Worm (Caenorhabditis elegans) whole organism, L1 larva: ENCODE measurements around the gene cpna-2.

Experiments
- F16B12.6 ChIP-seq: fragments of 150-350 bp; optimal IDR thresholded peaks from 2 replicates; lab custom pipeline; 2014; ENCODE audit warnings: missing biosample characterization, missing genetic modification characterization
- Y116A8C.19 ChIP-seq: sonication (generic microtip); optimal IDR thresholded peaks from 2 replicates; lab custom pipeline; 2016; ENCODE audit warnings: missing compliant biosample characterization, missing genetic modification characterization, borderline replicate concordance
- aha-1 ChIP-seq: fragments of 150-350 bp; optimal IDR thresholded peaks from 2 replicates; lab custom pipeline; 2014; ENCODE audit warnings: missing biosample characterization, missing genetic modification characterization
- blmp-1 ChIP-seq: fragments of 150-350 bp; optimal IDR thresholded peaks from 2 replicates; lab custom pipeline; 2014; ENCODE audit warnings: missing biosample characterization, missing genetic modification characterization
- ceh-8 ChIP-seq: fragments of 200-800 bp; sonication (Bioruptor generic); optimal IDR thresholded peaks from 2 replicates; lab custom pipeline; 2018; ENCODE audit warnings: mild to moderate bottlenecking, missing genetic modification characterization, moderate library complexity, missing compliant biosample characterization
- ceh-82 ChIP-seq, 3 experiments: fragments of 150-350 bp in 1 of 3; sonication (generic microtip) in 2 of 3; optimal IDR thresholded peaks; 2 replicates each; lab custom pipeline; 2014 to 2017; ENCODE audit warnings: missing biosample characterization in 3 of 3, missing genetic modification characterization in 3 of 3
- ces-1 ChIP-seq: fragments of 150-350 bp; optimal IDR thresholded peaks from 2 replicates; lab custom pipeline; 2014; ENCODE audit warnings: missing biosample characterization, missing genetic modification reagents, missing genetic modification characterization
- efl-1 ChIP-seq, 4 experiments: fragments of 150-350 bp; optimal IDR thresholded peaks in 3 of 4; peaks in 1 of 4; 1 replicate in 1 of 4; 2 replicates in 3 of 4; lab custom pipeline; 2014; ENCODE audit warnings: missing biosample characterization in 2 of 4, missing genetic modification characterization in 2 of 4, missing genetic modification reagents in 2 of 4
- elt-2 ChIP-seq: sonication (generic microtip); optimal IDR thresholded peaks from 2 replicates; lab custom pipeline; 2016; ENCODE audit warnings: missing genetic modification characterization, mild to moderate bottlenecking, inconsistent platforms, missing compliant biosample characterization, missing genetic modification reagents
- elt-3 ChIP-seq, 6 experiments: fragments of 150-350 bp in 1 of 6; sonication (generic microtip); optimal IDR thresholded peaks; 2 replicates each; lab custom pipeline; 2017 to 2018; ENCODE audit warnings: missing biosample characterization in 6 of 6, missing genetic modification characterization in 6 of 6, inconsistent platforms in 1 of 6
- fkh-10 ChIP-seq: sonication (generic microtip); optimal IDR thresholded peaks from 2 replicates; lab custom pipeline; 2017; ENCODE audit warnings: missing biosample characterization, missing genetic modification reagents, missing genetic modification characterization
- fkh-4 ChIP-seq: sonication (generic microtip); optimal IDR thresholded peaks from 2 replicates; lab custom pipeline; 2016; ENCODE audit warnings: missing compliant biosample characterization, missing genetic modification characterization, borderline replicate concordance
- fkh-8 ChIP-seq: sonication (generic microtip); optimal IDR thresholded peaks from 2 replicates; lab custom pipeline; 2016; ENCODE audit warnings: mild to moderate bottlenecking, missing genetic modification characterization, missing compliant biosample characterization
- grh-1 ChIP-seq: fragments of 200-800 bp; sonication (Bioruptor generic); IDR thresholded peaks from 2 replicates; pipeline ENCODE4 v1.3.6; 2022; ENCODE audit warnings: missing genetic modification reagents, missing genetic modification characterization, missing compliant biosample characterization
- isw-1 ChIP-seq: fragments of 200-800 bp; sonication (Bioruptor generic); IDR thresholded peaks from 2 replicates; pipeline ENCODE4 v1.3.6; 2022; ENCODE audit warnings: missing genetic modification characterization, missing compliant biosample characterization
- lin-14 ChIP-seq: fragments of 200-800 bp; sonication (Bioruptor generic); optimal IDR thresholded peaks from 2 replicates; lab custom pipeline; 2018; ENCODE audit warnings: mild to moderate bottlenecking, missing genetic modification characterization, moderate library complexity, missing compliant biosample characterization
- lsy-2 ChIP-seq, 2 experiments: fragments of 150-350 bp; optimal IDR thresholded peaks; 2 replicates each; lab custom pipeline; 2014; ENCODE audit warnings: missing biosample characterization in 2 of 2, missing genetic modification characterization in 2 of 2
- nhr-11 ChIP-seq: fragments of 150-350 bp; optimal IDR thresholded peaks from 2 replicates; lab custom pipeline; 2014; ENCODE audit warnings: missing biosample characterization, missing genetic modification characterization
- nhr-20 ChIP-seq: sonication (generic microtip); optimal IDR thresholded peaks from 2 replicates; lab custom pipeline; 2016; ENCODE audit warnings: mild to moderate bottlenecking, missing genetic modification characterization, missing compliant biosample characterization
- nhr-47 ChIP-seq: sonication (generic microtip); optimal IDR thresholded peaks from 2 replicates; lab custom pipeline; 2016; ENCODE audit warnings: mild to moderate bottlenecking, missing genetic modification characterization, moderate library complexity, missing compliant biosample characterization
- nhr-71 ChIP-seq: sonication (generic microtip); optimal IDR thresholded peaks from 2 replicates; lab custom pipeline; 2016; ENCODE audit warnings: mild to moderate bottlenecking, missing genetic modification characterization, moderate library complexity, missing compliant biosample characterization
- nhr-77 ChIP-seq: fragments of 150-350 bp; optimal IDR thresholded peaks from 2 replicates; lab custom pipeline; 2014; ENCODE audit warnings: missing biosample characterization, missing genetic modification characterization
- nhr-84 ChIP-seq: sonication (generic microtip); optimal IDR thresholded peaks from 2 replicates; lab custom pipeline; 2017; ENCODE audit warnings: missing biosample characterization, missing genetic modification characterization
- nhr-85 ChIP-seq: sonication (generic microtip); peaks from one replicate; lab custom pipeline; 2016; ENCODE audit warnings: missing genetic modification characterization, inconsistent platforms, missing compliant biosample characterization
- nhr-90 ChIP-seq: sonication (generic microtip); optimal IDR thresholded peaks from 2 replicates; lab custom pipeline; 2016; ENCODE audit warnings: mild to moderate bottlenecking, missing genetic modification characterization, missing compliant biosample characterization; ENCODE audit not compliant: poor library complexity
- pqm-1 ChIP-seq: sonication (generic microtip); optimal IDR thresholded peaks from 3 replicates; lab custom pipeline; 2017; ENCODE audit warnings: missing biosample characterization, missing genetic modification characterization
- rnt-1 ChIP-seq: sonication (generic microtip); optimal IDR thresholded peaks from 2 replicates; lab custom pipeline; 2016; ENCODE audit warnings: mild to moderate bottlenecking, missing genetic modification characterization, moderate library complexity, missing compliant biosample characterization
- snu-23 ChIP-seq: sonication (generic microtip); optimal IDR thresholded peaks from 2 replicates; lab custom pipeline; 2016; ENCODE audit warnings: missing genetic modification characterization, missing compliant biosample characterization
- tlp-1 ChIP-seq: fragments of 150-350 bp; optimal IDR thresholded peaks from 2 replicates; lab custom pipeline; 2014; ENCODE audit warnings: missing biosample characterization, missing genetic modification characterization
- xbp-1 ChIP-seq: sonication (generic microtip); optimal IDR thresholded peaks from 2 replicates; lab custom pipeline; 2016; ENCODE audit warnings: missing genetic modification characterization, missing compliant biosample characterization
- zag-1 ChIP-seq: fragments of 150-350 bp; optimal IDR thresholded peaks from 2 replicates; lab custom pipeline; 2014; ENCODE audit warnings: missing biosample characterization, missing genetic modification characterization
- zip-4 ChIP-seq: fragments of 200-800 bp; sonication (Bioruptor generic); optimal IDR thresholded peaks from 2 replicates; lab custom pipeline; 2018; ENCODE audit warnings: mild to moderate bottlenecking, missing genetic modification characterization, moderate library complexity, missing compliant biosample characterization
- ztf-11 ChIP-seq, 2 experiments: sonication (generic microtip); optimal IDR thresholded peaks; 2 replicates each; lab custom pipeline; 2016 to 2017; ENCODE audit warnings: missing genetic modification characterization in 2 of 2, missing biosample characterization in 1 of 2, missing compliant biosample characterization in 1 of 2
- ztf-4 ChIP-seq: fragments of 150-350 bp; optimal IDR thresholded peaks from 2 replicates; lab custom pipeline; 2014; ENCODE audit warnings: missing biosample characterization, missing genetic modification characterization

Gene cpna-2

DNA sequence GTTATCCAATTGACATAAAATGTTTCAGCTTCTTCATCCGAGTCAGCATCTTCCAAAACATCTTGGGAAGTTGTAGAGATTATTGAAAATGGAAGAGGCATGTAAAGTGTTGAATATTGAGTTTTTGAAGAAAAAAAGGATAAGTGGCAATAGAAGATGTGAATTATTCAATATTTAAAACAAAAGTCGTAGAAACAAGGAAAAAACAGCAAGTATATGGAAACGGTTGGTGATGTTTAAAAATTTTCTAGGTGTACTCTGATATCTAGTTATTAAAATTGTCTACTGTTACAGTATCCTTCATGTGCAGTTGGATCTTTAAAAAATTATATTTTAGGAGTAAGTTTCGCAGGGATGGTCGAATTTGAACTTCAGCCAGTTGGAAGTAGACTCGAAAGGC, 47.2 kb downstream of the cpna-2 start, which contains the start of gene C06A8.8:
C06A8.8 (minus strand) TSS at position 101 of the 400 bp plus-strand sequence.
- TF ChIP-seq fkh-10 (GFP tag; lab: Kevin White, UChicago): no peak
- no peak for TF ChIP-seq zag-1 (tag; lab: Kevin White, UChicago)
- no peak for TF ChIP-seq rnt-1 (tag; lab: Kevin White, UChicago)
- no peak for TF ChIP-seq ztf-4
- no peak for TF ChIP-seq ceh-82 (tag; optimal IDR thresholded peaks at IDR 0.05; lab: Kevin White, UChicago)
- TF ChIP-seq elt-3 (tag; optimal IDR thresholded peaks at IDR 0.05; lab: Kevin White, UChicago): no peak
- TF ChIP-seq ztf-11 (tag; optimal IDR thresholded peaks at IDR 0.05; lab: Kevin White, UChicago): no peak
- TF ChIP-seq nhr-77: no peak
- TF ChIP-seq snu-23 (GFP tag; lab: Kevin White, UChicago): no peak
- TF ChIP-seq zip-4 (GFP tag; lab: Kevin White, UChicago): no peak
- TF ChIP-seq, all 84 proteins: peak for 0

DNA sequence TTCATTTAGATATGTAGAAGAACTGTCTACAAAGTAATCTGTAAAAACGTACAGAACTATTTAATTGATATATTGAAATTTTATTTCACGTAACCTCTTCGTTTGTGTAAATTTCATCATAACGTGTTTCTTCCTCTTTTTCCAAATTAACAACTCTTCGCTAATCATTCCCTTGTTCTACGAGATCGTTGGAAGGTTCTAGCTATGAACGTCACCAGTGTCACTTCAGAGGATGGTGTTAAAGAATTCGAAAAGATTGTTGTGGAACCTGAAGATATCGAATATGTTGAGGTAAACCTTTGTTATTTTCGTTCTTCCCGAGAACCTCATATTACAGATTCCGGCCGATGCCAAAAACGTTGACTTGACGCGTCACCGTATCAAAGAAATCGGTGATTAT, 47.7 kb downstream of the cpna-2 start, which contains the start of gene C06A8.6:
C06A8.6 (plus strand) TSS at position 89 of the 400 bp plus-strand sequence.
- TF ChIP-seq ceh-8 (no peak), aha-1 (tag; lab: Kevin White, UChicago) (no peak), fkh-4 (tag; lab: Kevin White, UChicago) (no peak)

DNA sequence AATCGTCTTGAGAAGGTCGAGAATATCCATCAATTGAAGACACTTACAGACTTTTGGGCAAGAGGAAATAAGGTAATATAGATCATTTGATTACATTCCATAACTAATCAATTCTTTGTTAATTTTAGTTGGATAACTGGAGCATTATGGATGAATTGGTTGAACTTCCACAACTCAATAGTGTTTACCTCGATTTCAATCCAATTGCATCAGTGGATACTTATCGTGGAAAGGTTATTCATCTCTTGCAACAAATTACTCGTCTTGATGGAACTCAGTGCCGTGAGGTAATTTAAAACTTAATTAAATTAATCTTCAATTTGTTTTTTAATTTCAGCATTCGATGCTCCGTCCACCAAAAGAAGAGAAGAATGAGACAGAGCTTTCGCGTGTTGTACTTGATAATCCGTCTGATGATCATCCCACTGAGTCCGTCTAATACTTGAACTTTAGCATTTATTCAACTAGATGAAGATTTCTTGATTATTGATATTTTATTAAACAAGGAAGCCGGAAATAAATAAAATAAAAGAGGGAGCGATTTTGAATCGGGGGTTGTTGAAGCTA, 48.8 kb downstream of the cpna-2 start:
- TF ChIP-seq blmp-1 (tag; lab: Kevin White, UChicago) (peak; percentile 0), nhr-47 (peak; percentile 24), nhr-11 (tag; lab: Kevin White, UChicago) (no peak), nhr-90 (tag; lab: Kevin White, UChicago) (peak; percentile 40), zag-1 (tag; lab: Kevin White, UChicago) (no peak)

DNA sequence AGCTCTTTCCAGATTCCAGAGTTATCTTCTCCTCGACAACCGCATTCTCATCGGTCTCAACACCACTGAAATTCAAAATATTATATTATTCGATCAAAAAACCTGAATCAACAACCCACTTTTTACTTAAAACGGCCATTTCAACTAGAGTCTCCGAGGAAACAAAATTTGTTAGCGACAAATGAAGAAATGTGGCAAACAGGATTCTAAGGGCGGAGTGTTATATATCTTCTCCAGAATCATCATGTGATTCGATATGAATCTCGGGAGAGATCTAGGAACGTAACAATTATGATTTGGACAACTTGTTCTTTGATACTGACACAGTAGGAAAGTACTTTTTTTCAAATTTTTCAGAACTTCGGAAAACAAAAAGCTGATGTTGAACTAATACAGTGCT, 51.5 kb downstream of the cpna-2 start:
- no peak for TF ChIP-seq isw-1 (GFP tag; lab: Robert Waterston, UW)
- no peak for TF ChIP-seq rnt-1 (tag; lab: Kevin White, UChicago)
- TF ChIP-seq blmp-1 (tag; lab: Kevin White, UChicago): peak; percentile 38
- TF ChIP-seq efl-1 (optimal IDR thresholded peaks at IDR 0.05; lab: Kevin White, UChicago): no peak
- TF ChIP-seq efl-1 (GFP tag; optimal IDR thresholded peaks at IDR 0.05 in 1 of 2; lab: Kevin White, UChicago): peak in 1 of 2 experiments; percentile 39
- peak; percentile 70 for TF ChIP-seq nhr-85 (tag; lab: Kevin White, UChicago)

DNA sequence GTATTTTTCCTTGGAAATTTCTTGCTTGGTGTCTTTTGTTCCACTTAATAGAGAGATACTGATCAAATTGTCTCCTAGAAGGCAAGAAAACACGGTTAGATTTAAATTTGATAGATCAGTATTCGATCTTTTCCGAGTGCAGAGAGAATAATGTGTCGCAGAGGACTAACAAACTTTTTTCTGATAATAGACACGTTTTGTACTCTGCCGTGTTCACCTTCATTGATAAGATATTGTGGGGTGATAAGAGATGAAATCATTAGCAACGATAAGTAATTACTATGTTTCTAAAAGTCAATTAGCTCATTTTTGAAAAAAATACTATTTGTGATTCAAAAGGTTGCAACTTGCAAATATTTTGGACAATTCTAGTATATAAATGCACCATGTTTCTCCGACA, 52.0 kb downstream of the cpna-2 start:
- TF ChIP-seq tlp-1: peak; percentile 14
- no peak for TF ChIP-seq nhr-11 (tag; lab: Kevin White, UChicago)
- peak; percentile 24 for TF ChIP-seq nhr-90 (tag; lab: Kevin White, UChicago)
- TF ChIP-seq nhr-84 (tag; lab: Kevin White, UChicago): no peak
- TF ChIP-seq lin-14 (GFP tag; lab: Kevin White, UChicago): peak; percentile 49
- no peak for TF ChIP-seq lsy-2 (tag; optimal IDR thresholded peaks at IDR 0.05; lab: Kevin White, UChicago)
- TF ChIP-seq nhr-71 (tag; lab: Kevin White, UChicago): no peak
- TF ChIP-seq xbp-1: no peak
- TF ChIP-seq nhr-77: no peak
- peak; percentile 34 for TF ChIP-seq blmp-1 (tag; lab: Kevin White, UChicago)
- 0 out of 2 replicates have a peak, but pooled peaks have one; percentile 15 for TF ChIP-seq grh-1
- TF ChIP-seq F16B12.6 (tag; lab: Kevin White, UChicago): no peak
- TF ChIP-seq elt-2: peak; percentile 75
- no peak for TF ChIP-seq nhr-85 (tag; lab: Kevin White, UChicago)
- TF ChIP-seq ces-1 (GFP tag; lab: Kevin White, UChicago): no peak
- peak; percentile 16 for TF ChIP-seq nhr-20 (tag; lab: Kevin White, UChicago)
- peak; percentile 29 to 97 (median 86) for TF ChIP-seq elt-3 (tag; optimal IDR thresholded peaks at IDR 0.05; lab: Kevin White, UChicago)
- TF ChIP-seq Y116A8C.19 (tag; lab: Kevin White, UChicago): no peak
- TF ChIP-seq pqm-1 (tag; lab: Kevin White, UChicago): peak; percentile 29
- peak; percentile 2 for TF ChIP-seq snu-23 (GFP tag; lab: Kevin White, UChicago)
- TF ChIP-seq fkh-8 (tag; lab: Kevin White, UChicago): no peak
- TF ChIP-seq, all 84 proteins: peak for 10
